Worm (Caenorhabditis elegans) whole organism, early embryonic: ENCODE data around the gene C08B6.14.

ENCODE experiments used
- aly-1 ChIP-seq: sonication (generic microtip); optimal IDR thresholded peaks from 2 replicates; lab custom pipeline; 2016; ENCODE audit warnings: missing genetic modification characterization, missing compliant biosample characterization
- ets-7 ChIP-seq: sonication (generic microtip); optimal IDR thresholded peaks from 2 replicates; lab custom pipeline; 2016; ENCODE audit warnings: missing genotype, missing genetic modification characterization, missing compliant biosample characterization
- tbx-11 ChIP-seq: fragments of 200-800 bp; sonication (Bioruptor generic); IDR thresholded peaks from 2 replicates; pipeline ENCODE4 v1.3.6; 2022; ENCODE audit warnings: missing genetic modification characterization, missing compliant biosample characterization
- tra-4 ChIP-seq: sonication (generic microtip); optimal IDR thresholded peaks from 2 replicates; lab custom pipeline; 2017; ENCODE audit warnings: missing genetic modification characterization, missing compliant biosample characterization

- TF ChIP-seq aly-1 (tag; lab: Kevin White, UChicago) (no peak), tbx-11 (GFP tag; lab: Robert Waterston, UW) (no peak), ets-7 (tag; lab: Kevin White, UChicago) (no peak), tra-4 (tag; lab: Kevin White, UChicago) (no peak)
These were observed 4.9 kb downstream of the C08B6.14 start for ce11 chrV:10096932-10097331.
